Fruit fly (Drosophila melanogaster) whole organism, embryonic: ENCODE results near the gene CAH7.

ENCODE experiments used
- BEAF-32 ChIP-seq: fragments of 200-800 bp; sonication (Bioruptor generic); optimal IDR thresholded peaks from 3 replicates; lab custom pipeline; 2017; ENCODE audit warnings: missing biosample characterization, missing genetic modification characterization, mild to moderate bottlenecking, moderate library complexity, missing genetic modification reagents
- Bgb ChIP-seq: fragments of 200-800 bp; sonication (Bioruptor generic); IDR thresholded peaks from 2 replicates; pipeline ENCODE4 v1.3.6; 2022; ENCODE audit warnings: missing biosample characterization, missing genetic modification characterization; ENCODE audit not compliant: partially characterized antibody
- CG10654 ChIP-seq: fragments of 200-800 bp; sonication (Bioruptor generic); optimal IDR thresholded peaks from 2 replicates; lab custom pipeline; 2016; ENCODE audit warnings: missing biosample characterization, missing genetic modification characterization
- CG11247 ChIP-seq: fragments of 200-800 bp; sonication (Bioruptor generic); IDR thresholded peaks from 2 replicates; pipeline ENCODE4 v1.3.6; 2022; ENCODE audit warnings: missing biosample characterization, missing genetic modification characterization
- CG12219 ChIP-seq: fragments of 200-800 bp; sonication (Bioruptor generic); optimal IDR thresholded peaks from 3 replicates; lab custom pipeline; 2018; ENCODE audit warnings: missing biosample characterization, mild to moderate bottlenecking, missing genetic modification characterization
- CG12769 ChIP-seq: fragments of 200-800 bp; sonication (Bioruptor generic); optimal IDR thresholded peaks from 2 replicates; lab custom pipeline; 2019; ENCODE audit warnings: missing biosample characterization, mild to moderate bottlenecking, missing genetic modification characterization, moderate library complexity
- CG14014 ChIP-seq: fragments of 200-800 bp; sonication (Bioruptor generic); IDR thresholded peaks from 2 replicates; pipeline ENCODE4 v1.3.6; 2022; ENCODE audit warnings: missing biosample characterization, missing genetic modification characterization
- CG14710 ChIP-seq: fragments of 200-800 bp; sonication (Bioruptor generic); optimal IDR thresholded peaks from 3 replicates; lab custom pipeline; 2019; ENCODE audit warnings: missing biosample characterization, mild to moderate bottlenecking, missing genetic modification characterization, moderate library complexity
- CG18262 ChIP-seq: fragments of 200-800 bp; optimal IDR thresholded peaks from 3 replicates; lab custom pipeline; 2019; ENCODE audit warnings: missing biosample characterization, mild to moderate bottlenecking, missing genetic modification characterization, moderate library complexity
- CG18476 ChIP-seq: fragments of 200-800 bp; sonication (Bioruptor generic); optimal IDR thresholded peaks from 2 replicates; lab custom pipeline; 2016; ENCODE audit warnings: missing biosample characterization, mild to moderate bottlenecking, missing genetic modification characterization
- CG3065 ChIP-seq: fragments of 200-800 bp; sonication (Bioruptor generic); optimal IDR thresholded peaks from 2 replicates; lab custom pipeline; 2016; ENCODE audit warnings: missing biosample characterization, missing genetic modification characterization
- CG34376 ChIP-seq: fragments of 200-800 bp; sonication (Bioruptor generic); optimal IDR thresholded peaks from 2 replicates; lab custom pipeline; 2018; ENCODE audit warnings: missing biosample characterization, mild to moderate bottlenecking, missing genetic modification characterization
- CG6854 ChIP-seq: fragments of 200-800 bp; sonication (Bioruptor generic); optimal IDR thresholded peaks from 3 replicates; lab custom pipeline; 2017; ENCODE audit warnings: missing biosample characterization, mild to moderate bottlenecking, missing genetic modification characterization
- CG7987 ChIP-seq: fragments of 200-800 bp; sonication (Bioruptor generic); optimal IDR thresholded peaks from 2 replicates; lab custom pipeline; 2018; ENCODE audit warnings: missing biosample characterization, mild to moderate bottlenecking, missing genetic modification characterization, moderate library complexity
- CG8089 ChIP-seq: fragments of 200-800 bp; sonication (Bioruptor generic); optimal IDR thresholded peaks from 3 replicates; lab custom pipeline; 2016; ENCODE audit warnings: missing biosample characterization, missing genetic modification characterization
- CG9727 ChIP-seq: fragments of 200-800 bp; sonication (Bioruptor generic); optimal IDR thresholded peaks from 3 replicates; lab custom pipeline; 2017; ENCODE audit warnings: missing biosample characterization, mild to moderate bottlenecking, missing genetic modification characterization
- GATAe ChIP-seq: fragments of 200-800 bp; sonication (Bioruptor generic); conservative IDR thresholded peaks from 2 replicates; pipeline ENCODE4 v1.3.6; 2022; ENCODE audit warnings: missing biosample characterization, missing genetic modification characterization
- HmgZ ChIP-seq: fragments of 200-800 bp; sonication (Bioruptor generic); optimal IDR thresholded peaks from 2 replicates; lab custom pipeline; 2018; ENCODE audit warnings: missing biosample characterization, mild to moderate bottlenecking, missing genetic modification characterization
- Hr3 ChIP-seq: fragments of 200-800 bp; sonication (Bioruptor generic); optimal IDR thresholded peaks from 3 replicates; lab custom pipeline; 2016; ENCODE audit warnings: missing biosample characterization, missing genetic modification characterization
- Jarid2 ChIP-seq: fragments of 200-800 bp; sonication (Bioruptor generic); optimal IDR thresholded peaks from 3 replicates; lab custom pipeline; 2017; ENCODE audit warnings: mild to moderate bottlenecking, missing biosample characterization, missing genetic modification reagents, missing genetic modification characterization
- Mad ChIP-seq: fragments of 200-800 bp; sonication (Bioruptor generic); optimal IDR thresholded peaks from 2 replicates; lab custom pipeline; 2016; ENCODE audit warnings: missing biosample characterization, missing genetic modification characterization
- Mes4 ChIP-seq: fragments of 200-800 bp; sonication (Bioruptor generic); optimal IDR thresholded peaks from 2 replicates; lab custom pipeline; 2016; ENCODE audit warnings: missing biosample characterization, missing genetic modification characterization
- NK7.1 ChIP-seq: fragments of 200-800 bp; sonication (Bioruptor generic); optimal IDR thresholded peaks from 3 replicates; lab custom pipeline; 2016; ENCODE audit warnings: missing biosample characterization, missing genetic modification characterization
- Optix ChIP-seq: fragments of 200-800 bp; sonication (Bioruptor generic); IDR thresholded peaks from 3 replicates; pipeline ENCODE4 v1.3.6; 2022; ENCODE audit warnings: missing biosample characterization, missing genetic modification characterization
- Pdp1 ChIP-seq, 2 experiments: fragments of 200-800 bp; sonication (Bioruptor generic); optimal IDR thresholded peaks; 3 replicates each; lab custom pipeline; 2016; ENCODE audit warnings: missing biosample characterization in 2 of 2, missing genetic modification characterization in 2 of 2, mild to moderate bottlenecking in 1 of 2, moderate library complexity in 1 of 2
- Ptx1 ChIP-seq: fragments of 200-800 bp; sonication (Bioruptor generic); IDR thresholded peaks from 2 replicates; pipeline ENCODE4 v1.3.6; 2022; ENCODE audit warnings: missing biosample characterization, missing genetic modification characterization
- Scr ChIP-seq: fragments of 200-800 bp; sonication (Bioruptor generic); IDR thresholded peaks from 2 replicates; pipeline ENCODE4 v1.3.6; 2022; ENCODE audit warnings: missing biosample characterization, missing genetic modification characterization; ENCODE audit not compliant: partially characterized antibody
- Sry-δ ChIP-seq: fragments of 200-800 bp; sonication (Bioruptor generic); optimal IDR thresholded peaks from 2 replicates; lab custom pipeline; 2016; ENCODE audit warnings: missing biosample characterization, missing genetic modification characterization
- aop ChIP-seq: fragments of 200-800 bp; sonication (Bioruptor generic); IDR thresholded peaks from 2 replicates; pipeline ENCODE4 v1.3.6; 2022; ENCODE audit warnings: missing biosample characterization, missing genetic modification characterization
- ara ChIP-seq: fragments of 200-800 bp; sonication (Bioruptor generic); IDR thresholded peaks from 2 replicates; pipeline ENCODE4 v1.3.6; 2022; ENCODE audit warnings: missing biosample characterization, missing genetic modification characterization
- bab2 ChIP-seq: fragments of 200-800 bp; sonication (Bioruptor generic); optimal IDR thresholded peaks from 2 replicates; lab custom pipeline; 2016; ENCODE audit warnings: missing biosample characterization, missing genetic modification characterization
- br ChIP-seq: fragments of >200 bp; optimal IDR thresholded peaks from 2 replicates; lab custom pipeline; 2017
- bsh ChIP-seq, 2 experiments: fragments of 200-800 bp; sonication (Bioruptor generic); optimal IDR thresholded peaks; 2 replicates each; lab custom pipeline; 2017 to 2018; ENCODE audit warnings: mild to moderate bottlenecking in 2 of 2, missing biosample characterization in 2 of 2, missing genetic modification characterization in 2 of 2, moderate library complexity in 1 of 2
- croc ChIP-seq: fragments of 200-800 bp; sonication (Bioruptor generic); conservative IDR thresholded peaks from 3 replicates; pipeline ENCODE4 v1.3.6; 2022; ENCODE audit warnings: missing biosample characterization, missing genetic modification characterization
- dysf ChIP-seq: fragments of 200-800 bp; sonication (Bioruptor generic); IDR thresholded peaks from 3 replicates; pipeline ENCODE4 v1.3.6; 2022; ENCODE audit warnings: missing biosample characterization, missing genetic modification characterization
- grn ChIP-seq: fragments of 200-800 bp; sonication (Bioruptor generic); optimal IDR thresholded peaks from 3 replicates; lab custom pipeline; 2017; ENCODE audit warnings: missing biosample characterization, missing genetic modification characterization
- lbe ChIP-seq: fragments of 200-800 bp; sonication (Bioruptor generic); optimal IDR thresholded peaks from 2 replicates; lab custom pipeline; 2016; ENCODE audit warnings: missing biosample characterization, mild to moderate bottlenecking, missing genetic modification characterization
- mam ChIP-seq: fragments of 200-800 bp; sonication (Bioruptor generic); optimal IDR thresholded peaks from 3 replicates; lab custom pipeline; 2016; ENCODE audit warnings: missing biosample characterization, missing genetic modification characterization
- mirr ChIP-seq: fragments of 200-800 bp; sonication (Bioruptor generic); optimal IDR thresholded peaks from 3 replicates; lab custom pipeline; 2018; ENCODE audit warnings: missing biosample characterization, mild to moderate bottlenecking, missing genetic modification characterization
- nau ChIP-seq: fragments of 200-800 bp; sonication (Bioruptor generic); optimal IDR thresholded peaks from 3 replicates; lab custom pipeline; 2017; ENCODE audit warnings: missing biosample characterization, mild to moderate bottlenecking, missing genetic modification characterization, missing genetic modification reagents
- nerfin-1 ChIP-seq: fragments of 200-800 bp; sonication (Bioruptor generic); optimal IDR thresholded peaks from 3 replicates; lab custom pipeline; 2019; ENCODE audit warnings: missing biosample characterization, mild to moderate bottlenecking, missing genetic modification characterization, moderate library complexity
- nmo ChIP-seq: fragments of 200-800 bp; sonication (Bioruptor generic); optimal IDR thresholded peaks from 2 replicates; lab custom pipeline; 2018; ENCODE audit warnings: missing biosample characterization, mild to moderate bottlenecking, missing genetic modification characterization, moderate library complexity
- org-1 ChIP-seq: fragments of 200-800 bp; sonication (Bioruptor generic); optimal IDR thresholded peaks from 2 replicates; lab custom pipeline; 2017; ENCODE audit warnings: missing biosample characterization, missing genetic modification characterization
- pum ChIP-seq: fragments of 200-800 bp; sonication (Bioruptor generic); optimal IDR thresholded peaks from 2 replicates; lab custom pipeline; 2016; ENCODE audit warnings: missing biosample characterization, missing genetic modification characterization
- sens ChIP-seq: fragments of 200-800 bp; sonication (Bioruptor generic); peaks from one replicate; lab custom pipeline; 2016; ENCODE audit warnings: missing biosample characterization, missing genetic modification characterization
- tio ChIP-seq: fragments of 200-800 bp; sonication (Bioruptor generic); optimal IDR thresholded peaks from 2 replicates; lab custom pipeline; 2017; ENCODE audit warnings: missing biosample characterization, missing genetic modification characterization, inconsistent platforms
- tll ChIP-seq, 2 experiments: fragments of 200-800 bp in 1 of 2; fragments of >200 bp in 1 of 2; sonication (Bioruptor generic) in 1 of 2; optimal IDR thresholded peaks; 2 replicates each; lab custom pipeline; 2017 to 2019; ENCODE audit warnings: missing biosample characterization in 2 of 2, missing genetic modification characterization in 2 of 2, mild to moderate bottlenecking in 1 of 2, moderate library complexity in 1 of 2
- tup ChIP-seq: fragments of 200-800 bp; sonication (Bioruptor generic); optimal IDR thresholded peaks from 2 replicates; lab custom pipeline; 2016; ENCODE audit warnings: missing biosample characterization, mild to moderate bottlenecking, missing genetic modification characterization, moderate library complexity
- yki ChIP-seq: fragments of >200 bp; optimal IDR thresholded peaks from 3 replicates; lab custom pipeline; 2018
- zen ChIP-seq: fragments of 200-800 bp; sonication (Bioruptor generic); optimal IDR thresholded peaks from 3 replicates; lab custom pipeline; 2018; ENCODE audit warnings: missing biosample characterization, mild to moderate bottlenecking, missing genetic modification characterization, moderate library complexity

CAH7 gene

dm6 chr3R:10109212-10109880 lies 2.7 kb upstream of the CAH7 start (continued):
- TF ChIP-seq CG10654 (GFP tag; lab: Kevin White, UChicago), result no peak
- TF ChIP-seq GATAe (GFP tag; lab: Robert Waterston, UW), result no peak
- peak; percentile 16; the same call in 1 of the 2 replicates for TF ChIP-seq Ptx1 (GFP tag; lab: Robert Waterston, UW)
- 0 out of 3 replicates have a peak, but pooled peaks have one; percentile 14 for TF ChIP-seq dysf (GFP tag; lab: Robert Waterston, UW)
- 0 out of 2 replicates have a peak, but pooled peaks have one; percentile 20 for TF ChIP-seq CG14014 (GFP tag; lab: Robert Waterston, UW)
- no peak for TF ChIP-seq nau (GFP tag; lab: Kevin White, UChicago)
- TF ChIP-seq nerfin-1, result no peak
- TF ChIP-seq pum (GFP tag; lab: Kevin White, UChicago), result no peak
- no peak for TF ChIP-seq Bgb
- no peak for TF ChIP-seq Sry-δ (GFP tag; lab: Kevin White, UChicago)
- TF ChIP-seq lbe (GFP tag; lab: Kevin White, UChicago), result no peak
- no peak for TF ChIP-seq CG18262 (tag; lab: Kevin White, UChicago)
- TF ChIP-seq tll (GFP tag; optimal IDR thresholded peaks at IDR 0.05; lab: Kevin White, UChicago), result no peak
- no peak for TF ChIP-seq CG12769 (tag; lab: Kevin White, UChicago)
- no peak for TF ChIP-seq grn (GFP tag; lab: Kevin White, UChicago)
- no peak for TF ChIP-seq Optix (GFP tag; lab: Robert Waterston, UW)
- TF ChIP-seq aop, result no peak
- TF ChIP-seq sens (GFP tag; lab: Kevin White, UChicago), result no peak
- TF ChIP-seq CG8089, result no peak
- no peak for TF ChIP-seq CG18476 (GFP tag; lab: Kevin White, UChicago)
- no peak for TF ChIP-seq tup (GFP tag; lab: Kevin White, UChicago)
- TF ChIP-seq CG9727 (GFP tag; lab: Kevin White, UChicago), result no peak
- no peak for TF ChIP-seq Mes4
- TF ChIP-seq Jarid2 (GFP tag; lab: Kevin White, UChicago), result no peak
- TF ChIP-seq nmo (GFP tag; lab: Kevin White, UChicago), result no peak
- TF ChIP-seq CG7987 (GFP tag; lab: Kevin White, UChicago), result no peak
- peak in 1 of 2 experiments; percentile 43 for TF ChIP-seq Pdp1 (GFP tag; optimal IDR thresholded peaks at IDR 0.05; lab: Kevin White, UChicago)
- TF ChIP-seq CG12219, result no peak
- TF ChIP-seq mam (GFP tag; lab: Kevin White, UChicago), result no peak
- TF ChIP-seq bab2, result no peak
- TF ChIP-seq BEAF-32 (GFP tag; lab: Kevin White, UChicago), result no peak
- TF ChIP-seq CG11247 (GFP tag; lab: Robert Waterston, UW), result no peak
- TF ChIP-seq org-1 (GFP tag; lab: Kevin White, UChicago), result no peak
- TF ChIP-seq Mad, result no peak
- TF ChIP-seq Hr3, result no peak
- no peak for TF ChIP-seq Scr (GFP tag; lab: Robert Waterston, UW)
- no peak for TF ChIP-seq HmgZ (tag; lab: Kevin White, UChicago)
- TF ChIP-seq CG3065 (GFP tag; lab: Kevin White, UChicago), result no peak
- no peak for TF ChIP-seq br (lab: Kevin White, UChicago)
- no peak for TF ChIP-seq croc (GFP tag; lab: Robert Waterston, UW)
- TF ChIP-seq CG6854 (GFP tag; lab: Kevin White, UChicago), result no peak
- no peak for TF ChIP-seq mirr (GFP tag; lab: Kevin White, UChicago)
- TF ChIP-seq zen (tag; lab: Kevin White, UChicago), result no peak
- peak; percentile 92 for TF ChIP-seq yki (lab: Kevin White, UChicago)
- TF ChIP-seq NK7.1 (GFP tag; lab: Kevin White, UChicago), result no peak
- peak; percentile 22 for TF ChIP-seq CG34376
- no peak for TF ChIP-seq tio (GFP tag; lab: Kevin White, UChicago)
- TF ChIP-seq bsh (GFP tag; optimal IDR thresholded peaks at IDR 0.05; lab: Kevin White, UChicago), result no peak
- no peak for TF ChIP-seq CG14710 (tag; lab: Kevin White, UChicago)
- TF ChIP-seq ara (GFP tag; lab: Robert Waterston, UW), result 0 out of 2 replicates have a peak, but pooled peaks have one; percentile 17
